Fruit fly (Drosophila melanogaster): ENCODE results near the gene obst-F.

- 0 out of 2 replicates have a peak, but pooled peaks have one; percentile 23 for TF ChIP-seq CG32121 (GFP tag; IDR thresholded peaks at IDR 0.05)
- peak; percentile 73 for TF ChIP-seq CG14655 (GFP tag; optimal IDR thresholded peaks at IDR 0.05)
- no peak for TF ChIP-seq EcR (GFP tag; optimal IDR thresholded peaks at IDR 0.05)
- TF ChIP-seq CG8301 (tag; optimal IDR thresholded peaks at IDR 0.05): peak; percentile 68
Measured at dm6 chr3L:20183345-20184088, 17.9 kb downstream of the obst-F start.
